Worm (Caenorhabditis elegans): ENCODE data around the gene Y38H6C.21.

- no peak for TF ChIP-seq fos-1 (tag; optimal IDR thresholded peaks at IDR 0.05)
- TF ChIP-seq elt-3 (tag; optimal IDR thresholded peaks at IDR 0.05) = no peak
- TF ChIP-seq skn-1 (tag; optimal IDR thresholded peaks at IDR 0.05) = no peak
- no peak for TF ChIP-seq ceh-82 (tag; optimal IDR thresholded peaks at IDR 0.05)
- TF ChIP-seq nhr-28 (tag; optimal IDR thresholded peaks at IDR 0.05) = no peak
- TF ChIP-seq pqm-1 (tag; optimal IDR thresholded peaks at IDR 0.05) = no peak
- no peak for TF ChIP-seq nhr-23 (tag; optimal IDR thresholded peaks at IDR 0.05)
- no peak for TF ChIP-seq nhr-11 (tag; optimal IDR thresholded peaks at IDR 0.05)
- TF ChIP-seq mdl-1 (tag; optimal IDR thresholded peaks at IDR 0.05) = no peak
- TF ChIP-seq ceh-28 (tag; optimal IDR thresholded peaks at IDR 0.05) = no peak
- TF ChIP-seq unc-39 (tag; optimal IDR thresholded peaks at IDR 0.05) = no peak
- TF ChIP-seq egl-27 (tag; optimal IDR thresholded peaks at IDR 0.05) = no peak
- no peak for TF ChIP-seq ama-1 (optimal IDR thresholded peaks at IDR 0.05)
- no peak for TF ChIP-seq unc-62 (GFP tag; optimal IDR thresholded peaks at IDR 0.05)
Measured at ce11 chrV:20527493-20527892, 27.6 kb downstream of the Y38H6C.21 start, which contains the start of gene Y38H6C.13.
